Fruit fly (Drosophila melanogaster): Measurements from ENCODE around the gene Rpp30.

Gene Rpp30

DNA sequence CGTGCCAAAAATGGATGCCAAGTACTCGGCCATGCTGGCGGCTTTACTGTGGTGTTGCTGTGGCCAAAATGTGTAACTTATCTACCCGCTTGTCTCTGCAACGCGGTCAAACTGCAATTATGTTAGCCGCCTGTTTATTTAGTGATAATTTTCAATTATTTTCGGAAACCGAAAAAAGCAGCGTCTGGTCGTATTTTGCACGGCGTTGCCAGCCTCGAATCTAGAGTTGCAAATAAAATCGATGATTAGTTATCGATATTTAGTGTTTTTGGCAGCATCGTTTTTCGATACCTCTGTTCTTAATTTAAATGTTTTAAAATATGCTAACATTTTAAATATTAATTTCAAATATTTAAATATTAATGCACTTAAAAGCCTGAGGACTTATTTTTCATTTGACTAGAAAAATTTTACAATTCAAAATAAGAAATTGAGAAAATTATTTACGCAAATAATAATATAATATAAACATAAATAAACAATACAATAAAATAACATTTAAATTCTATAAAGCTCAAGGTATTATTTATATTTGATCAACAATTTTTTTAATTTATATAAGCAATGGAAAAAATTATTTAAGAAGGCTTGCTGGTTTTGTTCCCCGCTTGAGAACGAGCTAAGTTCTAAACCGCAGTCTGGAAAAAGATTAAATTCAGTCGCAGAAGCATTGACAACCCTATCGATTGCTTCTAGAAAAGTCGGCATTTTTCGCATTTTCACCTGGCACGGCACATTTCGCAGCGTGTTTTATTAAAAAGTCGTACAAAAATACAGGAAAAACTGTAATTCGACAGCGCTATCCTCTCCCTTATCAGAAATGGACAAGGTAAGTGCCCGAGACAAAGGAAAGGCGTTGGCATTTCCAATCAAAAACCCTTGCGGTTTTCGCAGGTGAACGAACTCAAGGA lies 42.5 kb upstream of the Rpp30 start, which contains the start of the genes U2af38 and Stip1:
U2af38 (minus strand) TSS at position 230 of the 911 bp plus-strand sequence.
Stip1 (plus strand) TSS at position 671 of the 911 bp plus-strand sequence.
- TF ChIP-seq pad (GFP tag; optimal IDR thresholded peaks at IDR 0.05) (peak; percentile 9), CG7101 (tag; optimal IDR thresholded peaks at IDR 0.05) (peak; percentile 54), CG1620 (GFP tag; optimal IDR thresholded peaks at IDR 0.05) (peak; percentile 14), CG5204 (GFP tag; optimal IDR thresholded peaks at IDR 0.05) (no peak), cic (GFP tag; optimal IDR thresholded peaks at IDR 0.05) (no peak), tj (GFP tag; optimal IDR thresholded peaks at IDR 0.05) (peak; percentile 62), CG33017 (tag; optimal IDR thresholded peaks at IDR 0.05) (no peak), Clk (GFP tag; optimal IDR thresholded peaks at IDR 0.05) (no peak), CG14711 (tag; optimal IDR thresholded peaks at IDR 0.05) (peak; percentile 98), Mnt (GFP tag; optimal IDR thresholded peaks at IDR 0.05) (peak; percentile 49), kay (GFP tag; ENCODE audit: borderline replicate concordance) (no peak), CG12768 (GFP tag; optimal IDR thresholded peaks at IDR 0.05) (peak; percentile 5), CG11617 (GFP tag; optimal IDR thresholded peaks at IDR 0.05) (peak; percentile 30), ovo (GFP tag; optimal IDR thresholded peaks at IDR 0.05) (no peak), bab1 (GFP tag; optimal IDR thresholded peaks at IDR 0.05) (peak; percentile 17), Crg-1 (GFP tag; optimal IDR thresholded peaks at IDR 0.05) (peak; percentile 4), Hr96 (GFP tag; optimal IDR thresholded peaks at IDR 0.05) (no peak), toe (GFP tag; optimal IDR thresholded peaks at IDR 0.05) (no peak), cnc (optimal IDR thresholded peaks at IDR 0.05) (no peak), CG7045 (GFP tag; optimal IDR thresholded peaks at IDR 0.05) (no peak)

DNA sequence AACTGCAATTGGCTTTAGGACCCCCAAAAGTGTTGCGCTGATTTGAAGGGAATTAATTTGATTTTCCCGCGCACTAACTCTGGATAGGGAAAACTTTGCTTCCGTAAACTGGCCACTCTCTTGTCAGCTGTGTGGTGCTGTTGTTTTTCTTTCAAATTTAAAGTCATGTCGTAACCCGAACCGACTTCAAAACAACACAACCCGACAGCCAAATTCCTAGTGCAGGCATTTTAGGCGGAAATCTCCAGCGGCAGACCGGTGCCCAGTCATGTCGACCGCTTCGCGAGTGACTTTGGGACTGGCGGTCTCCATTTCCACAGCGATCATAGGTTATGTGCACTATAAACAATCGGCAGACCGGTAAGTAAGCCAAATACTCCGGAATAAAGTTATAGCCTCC lies 40.1 kb upstream of the Rpp30 start, which contains the start of gene CG11562:
CG11562 (plus strand) TSS at position 119 of the 400 bp plus-strand sequence.
- TF ChIP-seq kay (GFP tag; ENCODE audit: borderline replicate concordance): no peak

DNA sequence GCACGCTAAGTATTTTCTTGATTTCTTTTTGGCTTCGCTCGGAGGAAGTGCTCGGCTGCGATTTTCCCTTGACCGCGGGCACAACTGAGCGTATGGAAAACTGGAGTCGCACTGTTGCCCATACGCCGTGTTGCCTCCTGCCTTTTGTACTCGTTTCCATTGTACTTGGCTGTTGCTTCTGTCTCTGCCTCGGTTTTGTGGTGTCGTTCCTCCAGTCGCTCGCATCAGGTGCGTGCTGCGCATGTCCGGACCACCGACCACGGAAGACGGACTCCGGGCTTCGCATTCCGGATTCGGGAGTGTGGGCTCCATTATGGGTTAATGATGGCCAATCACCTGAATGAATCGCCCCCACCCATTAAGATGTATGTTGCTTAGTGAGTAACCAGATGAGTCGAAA lies 39.5 kb upstream of the Rpp30 start, which contains the start of gene CG3625:
CG3625 (minus strand) TSS at position 139 of the 400 bp plus-strand sequence.
- no peak for TF ChIP-seq CG11617 (GFP tag; optimal IDR thresholded peaks at IDR 0.05)
- TF ChIP-seq tj (GFP tag; optimal IDR thresholded peaks at IDR 0.05): no peak
- TF ChIP-seq CG12768 (GFP tag; optimal IDR thresholded peaks at IDR 0.05): no peak
- TF ChIP-seq toe (GFP tag; optimal IDR thresholded peaks at IDR 0.05): no peak
- TF ChIP-seq Crg-1 (GFP tag; optimal IDR thresholded peaks at IDR 0.05): no peak
- TF ChIP-seq bab1 (GFP tag; optimal IDR thresholded peaks at IDR 0.05): no peak
- no peak for TF ChIP-seq CG14711 (tag; optimal IDR thresholded peaks at IDR 0.05)
- TF ChIP-seq kay (GFP tag; ENCODE audit: borderline replicate concordance): no peak
- TF ChIP-seq CG7045 (GFP tag; optimal IDR thresholded peaks at IDR 0.05): no peak
- no peak for TF ChIP-seq Mnt (GFP tag; optimal IDR thresholded peaks at IDR 0.05)
- no peak for TF ChIP-seq CG33017 (tag; optimal IDR thresholded peaks at IDR 0.05)
- TF ChIP-seq cnc (optimal IDR thresholded peaks at IDR 0.05): no peak
- TF ChIP-seq Clk (GFP tag; optimal IDR thresholded peaks at IDR 0.05): no peak
- no peak for TF ChIP-seq Hr96 (GFP tag; optimal IDR thresholded peaks at IDR 0.05)
- TF ChIP-seq ovo (GFP tag; optimal IDR thresholded peaks at IDR 0.05): no peak

DNA sequence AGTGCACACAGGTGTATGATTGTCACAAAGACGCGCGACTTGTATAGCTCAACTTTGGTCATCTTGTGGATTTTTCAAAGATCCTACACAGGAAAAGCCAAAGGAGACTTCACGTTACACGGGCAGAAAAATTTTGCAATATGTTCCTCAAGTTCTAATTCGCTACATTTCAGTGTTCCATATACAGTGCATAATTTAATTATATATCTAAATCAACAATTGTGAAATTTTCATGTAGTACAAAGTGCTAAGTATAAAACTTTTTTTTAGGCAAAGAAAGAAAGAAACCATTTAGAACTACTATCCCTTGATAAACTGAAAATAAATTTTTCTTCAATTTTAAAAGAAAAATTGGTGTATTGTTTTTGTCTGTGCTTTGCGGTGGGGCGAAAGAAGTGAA lies 38.8 kb upstream of the Rpp30 start:
- TF ChIP-seq CG5204 (GFP tag; optimal IDR thresholded peaks at IDR 0.05) (no peak), ovo (GFP tag; optimal IDR thresholded peaks at IDR 0.05) (no peak), cic (GFP tag; optimal IDR thresholded peaks at IDR 0.05) (no peak), CG33017 (tag; optimal IDR thresholded peaks at IDR 0.05) (no peak), Mnt (GFP tag; optimal IDR thresholded peaks at IDR 0.05) (no peak), CG1620 (GFP tag; optimal IDR thresholded peaks at IDR 0.05) (no peak), CG7101 (tag; optimal IDR thresholded peaks at IDR 0.05) (no peak), Crg-1 (GFP tag; optimal IDR thresholded peaks at IDR 0.05) (no peak), kay (GFP tag; ENCODE audit: borderline replicate concordance) (no peak), tj (GFP tag; optimal IDR thresholded peaks at IDR 0.05) (no peak), CG11617 (GFP tag; optimal IDR thresholded peaks at IDR 0.05) (no peak), CG12768 (GFP tag; optimal IDR thresholded peaks at IDR 0.05) (no peak), Clk (GFP tag; optimal IDR thresholded peaks at IDR 0.05) (no peak), cnc (optimal IDR thresholded peaks at IDR 0.05) (no peak), CG14711 (tag; optimal IDR thresholded peaks at IDR 0.05) (no peak)

DNA sequence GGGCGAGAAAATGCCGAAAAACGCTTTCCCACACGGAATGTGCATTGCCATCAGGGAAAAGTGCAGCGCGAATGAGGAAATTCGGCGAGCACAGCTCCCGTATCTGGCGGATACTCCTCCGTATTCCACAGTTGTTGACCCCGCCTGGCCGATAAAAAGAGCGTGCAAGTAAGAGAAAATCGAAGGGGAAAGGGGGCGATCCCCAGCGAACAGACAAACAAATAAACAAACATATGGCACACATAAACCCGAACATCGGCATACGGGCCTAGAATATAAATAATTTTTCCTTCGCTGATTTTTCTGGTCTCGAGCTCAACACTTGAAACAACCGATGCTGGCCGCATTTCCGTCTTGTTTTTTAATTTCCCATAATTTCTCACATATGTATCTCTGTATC lies 38.2 kb upstream of the Rpp30 start:
- TF ChIP-seq toe (GFP tag; optimal IDR thresholded peaks at IDR 0.05) (no peak), cic (GFP tag; optimal IDR thresholded peaks at IDR 0.05) (no peak), pad (GFP tag; optimal IDR thresholded peaks at IDR 0.05) (no peak), cnc (optimal IDR thresholded peaks at IDR 0.05) (no peak), Clk (GFP tag; optimal IDR thresholded peaks at IDR 0.05) (no peak), Mnt (GFP tag; optimal IDR thresholded peaks at IDR 0.05) (no peak), CG1620 (GFP tag; optimal IDR thresholded peaks at IDR 0.05) (no peak), CG5204 (GFP tag; optimal IDR thresholded peaks at IDR 0.05) (no peak), CG33017 (tag; optimal IDR thresholded peaks at IDR 0.05) (no peak), Crg-1 (GFP tag; optimal IDR thresholded peaks at IDR 0.05) (no peak), bab1 (GFP tag; optimal IDR thresholded peaks at IDR 0.05) (no peak)

DNA sequence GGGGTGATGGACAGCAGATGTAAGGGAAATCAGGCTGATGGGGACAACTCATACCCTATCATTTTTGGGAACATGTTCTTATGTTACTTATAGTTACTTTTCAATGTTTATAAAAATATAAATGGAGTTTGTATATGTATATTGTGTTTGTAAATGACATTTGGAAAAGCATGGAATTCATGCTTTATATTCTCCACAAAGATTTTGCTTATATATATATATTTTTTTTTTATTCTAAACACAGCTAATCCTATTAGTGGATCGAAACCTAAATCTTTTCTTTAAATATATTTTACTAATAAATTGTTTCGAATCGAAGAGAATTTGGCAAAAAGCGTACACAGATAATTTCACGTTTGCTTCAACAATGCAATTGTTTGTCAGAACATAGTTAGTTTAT lies 36.9 kb upstream of the Rpp30 start, which contains the start of gene Amnionless:
Amnionless (minus strand) TSS at position 101 of the 400 bp plus-strand sequence.
- TF ChIP-seq Mnt (GFP tag; optimal IDR thresholded peaks at IDR 0.05) (no peak), tj (GFP tag; optimal IDR thresholded peaks at IDR 0.05) (no peak)
